Worm (Caenorhabditis elegans) whole organism, L4 larva: Measurements from ENCODE around the gene nspc-4.

Experiments used
- F37D6.2 ChIP-seq: sonication (generic microtip); optimal IDR thresholded peaks from 2 replicates; lab custom pipeline; 2016; ENCODE audit warnings: mild to moderate bottlenecking, missing genetic modification characterization, missing compliant biosample characterization
- F44E2.7 ChIP-seq: fragments of 200-800 bp; sonication (Bioruptor generic); IDR thresholded peaks from 2 replicates; pipeline ENCODE4 v2.1.2; 2022; ENCODE audit warnings: missing genetic modification characterization, missing compliant biosample characterization
- R02D3.7 ChIP-seq: fragments of 150-350 bp; sonication (generic microtip); optimal IDR thresholded peaks from 3 replicates; lab custom pipeline; 2014; ENCODE audit warnings: missing biosample characterization, missing genetic modification characterization
- Y5F2A.4 ChIP-seq: fragments of 200-800 bp; sonication (Bioruptor generic); optimal IDR thresholded peaks from 2 replicates; lab custom pipeline; 2018; ENCODE audit warnings: mild to moderate bottlenecking, missing genetic modification characterization, missing compliant biosample characterization
- aha-1 ChIP-seq: fragments of 150-350 bp; peaks from one replicate; lab custom pipeline; 2014; ENCODE audit warnings: missing biosample characterization, missing genetic modification characterization
- arid-1 ChIP-seq: fragments of 200-800 bp; sonication (Bioruptor generic); conservative IDR thresholded peaks from 2 replicates; pipeline ENCODE4 v1.3.6; 2022; ENCODE audit warnings: missing genetic modification reagents, missing genetic modification characterization, missing compliant biosample characterization
- attf-4 ChIP-seq: sonication (generic microtip); optimal IDR thresholded peaks from 3 replicates; lab custom pipeline; 2017; ENCODE audit warnings: missing biosample characterization, missing genetic modification characterization
- ceh-62 ChIP-seq: sonication (generic microtip); optimal IDR thresholded peaks from 2 replicates; lab custom pipeline; 2017; ENCODE audit warnings: missing biosample characterization, missing genetic modification characterization
- ceh-82 ChIP-seq: sonication (generic microtip); optimal IDR thresholded peaks from 2 replicates; lab custom pipeline; 2017; ENCODE audit warnings: missing biosample characterization, missing genetic modification characterization
- ces-1 ChIP-seq: fragments of 150-350 bp; sonication (generic microtip); optimal IDR thresholded peaks from 4 replicates; lab custom pipeline; 2014; ENCODE audit warnings: missing biosample characterization, missing genetic modification reagents, missing genetic modification characterization
- cey-2 ChIP-seq: sonication (generic microtip); optimal IDR thresholded peaks from 3 replicates; lab custom pipeline; 2017; ENCODE audit warnings: missing genetic modification characterization, mild to moderate bottlenecking, missing compliant biosample characterization, antibody characterized with exemption, borderline replicate concordance; ENCODE audit not compliant: insufficient read depth
- ctbp-1 ChIP-seq: fragments of 200-800 bp; sonication (Bioruptor generic); IDR thresholded peaks from 2 replicates; pipeline ENCODE4 v1.3.6; 2022; ENCODE audit warnings: missing genetic modification reagents, missing genetic modification characterization, missing compliant biosample characterization
- daf-16 ChIP-seq, 3 experiments: sonication (generic microtip); optimal IDR thresholded peaks; 2 replicates each; lab custom pipeline; 2016 to 2017; ENCODE audit warnings: missing genetic modification characterization in 3 of 3, missing genetic modification reagents in 3 of 3, mild to moderate bottlenecking in 2 of 3, missing compliant biosample characterization in 2 of 3, missing biosample characterization in 1 of 3, moderate library complexity in 1 of 3
- daf-19 ChIP-seq: fragments of 200-800 bp; sonication (Bioruptor generic); conservative IDR thresholded peaks from 2 replicates; pipeline ENCODE4 v1.3.6; 2022; ENCODE audit warnings: missing genetic modification characterization, missing compliant biosample characterization
- duxl-1 ChIP-seq: sonication (generic microtip); optimal IDR thresholded peaks from 2 replicates; lab custom pipeline; 2016; ENCODE audit warnings: mild to moderate bottlenecking, missing genetic modification characterization, moderate library complexity, missing compliant biosample characterization; ENCODE audit not compliant: poor library complexity
- dve-1 ChIP-seq: sonication (generic microtip); optimal IDR thresholded peaks from 2 replicates; lab custom pipeline; 2017; ENCODE audit warnings: antibody characterized with exemption, mild to moderate bottlenecking, missing genetic modification characterization, missing compliant biosample characterization; ENCODE audit not compliant: insufficient read depth
- egl-43 ChIP-seq: fragments of 200-800 bp; sonication (Bioruptor generic); IDR thresholded peaks from 2 replicates; pipeline ENCODE4 v1.3.6; 2022; ENCODE audit warnings: missing genetic modification reagents, missing genetic modification characterization, missing compliant biosample characterization
- fkh-10 ChIP-seq: fragments of 150-350 bp; optimal IDR thresholded peaks from 2 replicates; lab custom pipeline; 2014; ENCODE audit warnings: missing biosample characterization, missing genetic modification reagents, missing genetic modification characterization
- hlh-30 ChIP-seq: sonication (generic microtip); optimal IDR thresholded peaks from 2 replicates; lab custom pipeline; 2017; ENCODE audit warnings: antibody characterized with exemption, mild to moderate bottlenecking, missing genetic modification characterization, missing compliant biosample characterization; ENCODE audit not compliant: insufficient read depth
- hmg-1.1 ChIP-seq: fragments of 200-800 bp; sonication (Bioruptor generic); IDR thresholded peaks from 2 replicates; pipeline ENCODE4 v1.3.6; 2022; ENCODE audit warnings: missing genetic modification reagents, missing genetic modification characterization, missing compliant biosample characterization
- lin-1 ChIP-seq: fragments of 200-800 bp; sonication (Bioruptor generic); IDR thresholded peaks from 2 replicates; pipeline ENCODE4 v1.3.6; 2022; ENCODE audit warnings: missing genetic modification reagents, missing genetic modification characterization, missing compliant biosample characterization
- lir-3 ChIP-seq: sonication (generic microtip); optimal IDR thresholded peaks from 2 replicates; lab custom pipeline; 2016; ENCODE audit warnings: mild to moderate bottlenecking, missing genetic modification characterization, missing compliant biosample characterization
- madf-5 ChIP-seq, 2 experiments: fragments of 200-800 bp; sonication (Bioruptor generic); IDR thresholded peaks; 2 replicates each; pipeline ENCODE4 v1.3.6; 2022; ENCODE audit warnings: missing compliant biosample characterization in 2 of 2, missing genetic modification characterization in 2 of 2
- mep-1 ChIP-seq: fragments of 150-350 bp; sonication (generic microtip); optimal IDR thresholded peaks from 3 replicates; lab custom pipeline; 2014; ENCODE audit warnings: missing biosample characterization, missing genetic modification characterization
- mxl-2 ChIP-seq: fragments of 200-800 bp; sonication (Bioruptor generic); conservative IDR thresholded peaks from 2 replicates; pipeline ENCODE4 v1.3.6; 2022; ENCODE audit warnings: missing genetic modification reagents, missing genetic modification characterization, missing compliant biosample characterization
- nhr-25 ChIP-seq: sonication (generic microtip); optimal IDR thresholded peaks from 2 replicates; lab custom pipeline; 2017; ENCODE audit warnings: missing genetic modification characterization, mild to moderate bottlenecking, missing compliant biosample characterization, antibody characterized with exemption, moderate library complexity, borderline replicate concordance; ENCODE audit not compliant: insufficient read depth
- nhr-28 ChIP-seq: fragments of 150-350 bp; optimal IDR thresholded peaks from 2 replicates; lab custom pipeline; 2014; ENCODE audit warnings: missing biosample characterization, missing genetic modification characterization
- nhr-6 ChIP-seq: fragments of 150-350 bp; optimal IDR thresholded peaks from 2 replicates; lab custom pipeline; 2014; ENCODE audit warnings: missing biosample characterization, missing genetic modification characterization
- nhr-77 ChIP-seq: fragments of 150-350 bp; optimal IDR thresholded peaks from 2 replicates; lab custom pipeline; 2014; ENCODE audit warnings: missing biosample characterization, missing genetic modification characterization
- pha-4 ChIP-seq, 2 experiments: fragments of 150-350 bp in 1 of 2; fragments of 200-800 bp in 1 of 2; sonication (Bioruptor generic) in 1 of 2; IDR thresholded peaks in 1 of 2; optimal IDR thresholded peaks in 1 of 2; 2 replicates each; pipeline versions ENCODE4 v1.3.6 to Lab custom; 2014 to 2022; ENCODE audit warnings: missing genetic modification characterization in 2 of 2, missing genetic modification reagents in 2 of 2, missing biosample characterization in 1 of 2, missing compliant biosample characterization in 1 of 2
- pqm-1 ChIP-seq: sonication (generic microtip); optimal IDR thresholded peaks from 2 replicates; lab custom pipeline; 2017; ENCODE audit warnings: missing biosample characterization, missing genetic modification characterization
- rbr-2 ChIP-seq: sonication (generic microtip); optimal IDR thresholded peaks from 2 replicates; lab custom pipeline; 2016; ENCODE audit warnings: missing genotype, missing genetic modification characterization, missing compliant biosample characterization
- skn-1 ChIP-seq: fragments of 150-350 bp; optimal IDR thresholded peaks from 2 replicates; lab custom pipeline; 2014; ENCODE audit warnings: missing biosample characterization, missing genetic modification characterization
- unc-130 ChIP-seq: sonication (generic microtip); optimal IDR thresholded peaks from 2 replicates; lab custom pipeline; 2016; ENCODE audit warnings: missing genetic modification reagents, missing genetic modification characterization, missing compliant biosample characterization
- vab-7 ChIP-seq: fragments of 200-800 bp; sonication (Bioruptor generic); IDR thresholded peaks from 2 replicates; pipeline ENCODE4 v1.3.6; 2022; ENCODE audit warnings: missing genetic modification reagents, missing genetic modification characterization, missing compliant biosample characterization

nspc-4 gene

DNA sequence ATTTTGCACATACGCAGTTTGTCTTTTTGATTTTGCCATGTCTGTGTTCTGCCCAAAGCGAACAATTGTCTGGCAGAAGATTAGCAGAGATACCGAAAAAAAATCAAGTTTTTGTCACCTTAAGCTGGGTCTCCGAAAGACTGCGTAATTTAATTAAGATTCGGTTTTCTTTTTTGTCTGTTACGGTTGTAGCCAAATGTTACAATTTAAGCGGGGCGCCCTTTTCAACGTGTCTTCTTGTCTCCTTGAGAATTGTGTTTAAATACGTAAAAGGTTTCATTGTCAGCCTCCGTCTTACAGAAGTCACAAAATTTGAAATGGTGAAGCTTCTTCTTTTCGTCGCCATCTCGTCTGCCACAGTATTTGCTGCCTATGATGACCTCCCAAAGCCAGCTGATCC is 38.4 kb downstream of the nspc-4 start, which contains the start of gene grd-14:
grd-14 (plus strand) TSS at position 301 of the 400 bp plus-strand sequence.
- TF ChIP-seq aha-1 (tag; lab: Kevin White, UChicago) (peak; percentile 13), dve-1 (tag; lab: Kevin White, UChicago) (no peak)

- TF ChIP-seq ceh-82 (no peak), aha-1 (tag; lab: Kevin White, UChicago) (no peak), rbr-2 (tag; lab: Kevin White, UChicago) (no peak), daf-19 (GFP tag; lab: Robert Waterston, UW) (no peak), mep-1 (tag; lab: Kevin White, UChicago) (no peak), ces-1 (no peak), nhr-25 (tag; lab: Kevin White, UChicago) (no peak), hlh-30 (tag; lab: Kevin White, UChicago) (no peak), madf-5 (GFP tag; IDR thresholded peaks at IDR 0.05; lab: Robert Waterston, UW) (no peak)
These were observed 43.2 kb downstream of the nspc-4 start, which contains the start of gene T01B10.5 for ce11 chrX:8495005-8495404. TSS of gene T01B10.5 (plus strand) at chrX:8495305.

- peak; percentile 11 for TF ChIP-seq hlh-30 (tag; lab: Kevin White, UChicago)
- TF ChIP-seq pqm-1 (tag; lab: Kevin White, UChicago), result peak; percentile 19
- TF ChIP-seq attf-4 (tag; lab: Kevin White, UChicago), result no peak
- no peak for TF ChIP-seq daf-19 (GFP tag; lab: Robert Waterston, UW)
- no peak for TF ChIP-seq lin-1 (GFP tag; lab: Robert Waterston, UW)
- no peak for TF ChIP-seq vab-7
- no peak for TF ChIP-seq unc-130
- TF ChIP-seq F44E2.7 (GFP tag; lab: Robert Waterston, UW), result no peak
- TF ChIP-seq arid-1 (GFP tag; lab: Robert Waterston, UW), result no peak
- TF ChIP-seq hmg-1.1 (GFP tag; lab: Robert Waterston, UW), result no peak
- TF ChIP-seq cey-2, result no peak
- TF ChIP-seq skn-1, result no peak
- no peak for TF ChIP-seq ceh-62 (tag; lab: Kevin White, UChicago)
- TF ChIP-seq aha-1 (tag; lab: Kevin White, UChicago), result no peak
- TF ChIP-seq nhr-77 (tag; lab: Kevin White, UChicago), result peak; percentile 9
- TF ChIP-seq lir-3 (tag; lab: Kevin White, UChicago), result no peak
- peak; percentile 71 for TF ChIP-seq nhr-28
- no peak for TF ChIP-seq R02D3.7
- no peak for TF ChIP-seq ceh-82
- TF ChIP-seq duxl-1 (tag; lab: Kevin White, UChicago), result no peak
- no peak for TF ChIP-seq Y5F2A.4 (GFP tag; lab: Kevin White, UChicago)
- no peak for TF ChIP-seq mxl-2
- no peak for TF ChIP-seq egl-43 (GFP tag; lab: Robert Waterston, UW)
- no peak for TF ChIP-seq F37D6.2 (tag; lab: Kevin White, UChicago)
- TF ChIP-seq dve-1 (tag; lab: Kevin White, UChicago), result peak; percentile 26
- no peak for TF ChIP-seq nhr-6 (tag; lab: Kevin White, UChicago)
- TF ChIP-seq pha-4 (GFP tag; IDR thresholded peaks at IDR 0.05; lab: Robert Waterston, UW), result no peak
- no peak for TF ChIP-seq pha-4 (tag; optimal IDR thresholded peaks at IDR 0.05; lab: Kevin White, UChicago)
- TF ChIP-seq daf-16 (GFP tag; optimal IDR thresholded peaks at IDR 0.05; lab: Kevin White, UChicago), result no peak
- peak; percentile 91 for TF ChIP-seq daf-16 (tag; optimal IDR thresholded peaks at IDR 0.05; lab: Kevin White, UChicago)
These were observed 45.4 kb downstream of the nspc-4 start for ce11 chrX:8492750-8493149.

DNA sequence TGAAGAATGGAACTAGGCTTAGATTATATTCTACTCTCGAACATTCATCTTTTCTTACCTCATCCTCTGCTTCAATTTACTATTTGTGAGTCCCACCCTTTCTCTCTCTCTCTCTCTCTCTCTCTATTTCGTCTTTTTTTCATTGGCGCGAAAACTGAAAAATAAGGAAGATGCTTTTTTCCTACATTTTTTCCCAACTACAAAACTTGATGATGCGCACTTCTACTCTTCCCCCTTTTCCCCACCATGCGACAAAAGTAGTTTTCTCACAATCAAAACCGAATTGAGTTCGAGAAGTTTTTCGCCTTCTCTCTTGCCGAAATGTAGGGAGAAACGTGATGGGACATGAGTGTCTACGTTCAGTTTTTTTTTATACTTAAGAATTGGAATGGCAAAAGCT is 48.3 kb downstream of the nspc-4 start:
- TF ChIP-seq ctbp-1 (GFP tag; lab: Robert Waterston, UW), result 0 out of 2 replicates have a peak, but pooled peaks have one; percentile 30
- peak; percentile 87 for TF ChIP-seq fkh-10 (GFP tag; lab: Kevin White, UChicago)
- no peak for TF ChIP-seq dve-1 (tag; lab: Kevin White, UChicago)
